Fruit fly (Drosophila melanogaster) whole organism, larva: ENCODE results near the gene Spn27A.
A peak's percentile ranks its signal among the peaks of the same experiment; 100 is the strongest.

Experiments
- noc ChIP-seq: fragments of 200-800 bp; sonication (Bioruptor generic); optimal IDR thresholded peaks from 3 replicates; lab custom pipeline; 2019; ENCODE audit warnings: missing biosample characterization, mild to moderate bottlenecking, missing genetic modification characterization, moderate library complexity

Spn27A gene

DNA sequence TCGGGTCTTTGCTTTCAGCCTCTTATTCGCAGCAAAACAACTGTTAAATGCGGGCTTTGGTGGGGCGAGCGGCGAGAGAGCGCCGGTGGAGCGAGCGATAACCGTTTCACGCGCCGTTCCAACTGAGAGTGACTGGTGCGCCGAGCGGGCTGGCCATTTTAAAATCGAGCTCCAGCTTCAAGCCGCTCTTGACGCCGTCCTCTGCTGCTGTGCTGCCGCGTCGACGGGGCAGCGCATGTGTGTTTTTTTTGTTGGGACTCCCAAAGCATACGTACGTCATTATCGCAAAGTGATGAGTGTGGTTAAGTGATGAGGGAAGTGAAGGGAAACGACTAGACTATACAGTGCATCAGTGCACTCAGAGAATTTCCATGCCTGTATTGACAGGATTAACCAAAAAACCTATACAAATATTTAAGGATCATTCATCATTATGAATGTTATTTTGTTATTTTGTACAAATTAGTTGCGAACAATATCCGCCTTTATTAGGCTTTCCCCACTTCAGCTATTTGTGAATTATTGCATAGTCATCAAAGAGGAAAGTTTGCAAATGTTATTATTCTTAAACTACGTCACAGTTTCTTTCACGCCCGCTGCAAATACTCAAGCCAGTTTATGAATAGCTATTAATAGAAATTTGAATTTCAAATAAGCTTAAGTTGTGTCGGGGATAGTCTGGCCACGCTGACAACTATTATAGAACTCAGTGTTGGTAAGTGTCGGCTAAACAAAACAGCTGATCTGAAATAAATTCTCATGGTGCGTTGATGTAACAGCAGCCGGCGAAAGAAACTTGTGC lies at the start of gene Spn27A:
Gene Spn27A (minus strand): TSS at position 137 of the 802 bp plus-strand sequence.
- peak; percentile 17 for TF ChIP-seq noc (tag; lab: Kevin White, UChicago)

DNA sequence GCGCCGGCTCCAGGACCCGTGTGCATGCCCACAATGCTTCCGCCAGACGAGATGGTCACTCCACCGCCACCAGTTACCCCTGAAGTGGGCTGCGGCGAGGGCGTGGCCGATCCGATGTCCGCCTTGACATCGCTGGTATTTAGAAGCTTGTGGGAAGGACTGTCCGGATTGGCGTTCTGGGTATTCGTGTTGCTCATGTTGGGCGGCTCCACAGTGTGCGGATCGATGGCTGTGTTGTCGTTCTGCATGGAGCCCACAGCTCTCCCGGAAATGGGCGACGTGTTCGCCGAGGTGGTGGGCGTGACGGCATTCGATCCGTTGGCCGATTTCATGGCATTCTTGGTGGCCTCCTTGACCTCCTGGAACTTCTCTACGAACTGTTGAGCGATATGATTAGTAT lies 48.6 kb upstream of the Spn27A start:
- no peak for TF ChIP-seq noc (tag; lab: Kevin White, UChicago)

DNA sequence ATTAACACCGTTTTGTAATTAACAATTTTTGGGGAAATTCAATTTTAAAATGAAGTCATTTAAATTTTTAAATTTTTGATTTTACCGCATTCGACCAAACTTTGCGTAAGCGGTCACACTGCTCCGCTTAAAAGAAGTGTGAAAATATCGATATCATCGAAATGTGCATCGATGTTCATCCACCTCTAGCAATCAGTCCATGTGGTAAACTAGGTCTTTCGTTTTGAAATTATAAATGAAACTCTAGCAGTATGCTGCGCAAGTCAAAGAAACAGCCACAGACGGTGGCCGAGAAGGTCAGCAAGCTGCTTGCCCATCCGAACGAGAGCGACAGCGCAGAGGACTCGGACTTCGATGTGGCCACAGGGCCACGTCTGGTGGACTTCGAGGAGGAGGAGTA lies 44.3 kb upstream of the Spn27A start, which contains the start of gene Aatf:
Gene Aatf (plus strand): TSS at position 166 of the 400 bp plus-strand sequence.
- TF ChIP-seq noc (tag; lab: Kevin White, UChicago), result no peak

DNA sequence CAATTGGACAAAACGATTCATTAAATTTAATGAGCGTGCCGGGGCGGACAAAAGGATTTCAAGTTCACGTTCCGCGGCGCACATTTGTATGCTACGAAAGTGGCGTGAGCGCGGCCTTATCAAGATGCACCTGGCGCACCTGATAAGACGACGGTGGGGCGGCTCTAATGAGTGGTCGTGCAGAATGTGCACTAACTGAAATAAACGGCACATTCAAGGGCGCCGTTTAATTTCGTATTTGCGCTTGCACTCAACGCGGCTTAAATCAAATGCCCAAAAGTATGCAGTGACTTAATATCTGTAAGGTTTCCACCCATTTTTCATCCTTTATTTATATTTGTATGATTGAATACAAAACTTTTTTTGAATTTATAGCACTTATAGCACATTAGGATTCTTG lies 43.8 kb upstream of the Spn27A start:
- TF ChIP-seq noc (tag; lab: Kevin White, UChicago), result no peak

DNA sequence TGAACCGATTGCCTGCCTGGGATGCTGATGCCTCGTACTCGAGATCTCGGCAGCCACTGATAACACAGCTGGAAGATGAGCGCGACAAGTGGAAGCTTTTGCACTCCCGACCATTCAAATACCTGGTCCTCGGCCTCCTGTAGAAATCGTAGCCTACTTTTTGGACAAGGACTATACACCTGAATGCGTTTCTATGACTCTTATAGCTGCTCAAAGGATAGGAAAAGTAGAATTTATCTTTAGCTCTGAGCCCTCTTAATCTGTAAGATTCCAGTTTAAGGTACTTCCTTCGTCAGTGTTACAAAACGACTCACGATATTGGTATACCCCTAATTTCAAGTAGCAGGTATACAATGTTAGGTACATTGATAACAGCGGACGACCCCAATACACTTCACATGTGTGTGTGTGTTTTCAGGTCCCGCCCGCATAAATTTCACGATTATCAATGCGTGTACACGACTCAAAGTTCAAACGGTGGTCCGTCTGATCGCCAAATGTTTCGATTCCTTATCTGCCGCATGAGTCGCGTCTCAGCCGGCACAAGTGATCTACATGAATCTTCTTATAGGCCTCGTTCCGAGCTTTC lies 43.1 kb upstream of the Spn27A start, which contains the start of gene AkhR:
Gene AkhR (minus strand): TSS at position 5 of the 589 bp plus-strand sequence.
- peak; percentile 23 for TF ChIP-seq noc (tag; lab: Kevin White, UChicago)

DNA sequence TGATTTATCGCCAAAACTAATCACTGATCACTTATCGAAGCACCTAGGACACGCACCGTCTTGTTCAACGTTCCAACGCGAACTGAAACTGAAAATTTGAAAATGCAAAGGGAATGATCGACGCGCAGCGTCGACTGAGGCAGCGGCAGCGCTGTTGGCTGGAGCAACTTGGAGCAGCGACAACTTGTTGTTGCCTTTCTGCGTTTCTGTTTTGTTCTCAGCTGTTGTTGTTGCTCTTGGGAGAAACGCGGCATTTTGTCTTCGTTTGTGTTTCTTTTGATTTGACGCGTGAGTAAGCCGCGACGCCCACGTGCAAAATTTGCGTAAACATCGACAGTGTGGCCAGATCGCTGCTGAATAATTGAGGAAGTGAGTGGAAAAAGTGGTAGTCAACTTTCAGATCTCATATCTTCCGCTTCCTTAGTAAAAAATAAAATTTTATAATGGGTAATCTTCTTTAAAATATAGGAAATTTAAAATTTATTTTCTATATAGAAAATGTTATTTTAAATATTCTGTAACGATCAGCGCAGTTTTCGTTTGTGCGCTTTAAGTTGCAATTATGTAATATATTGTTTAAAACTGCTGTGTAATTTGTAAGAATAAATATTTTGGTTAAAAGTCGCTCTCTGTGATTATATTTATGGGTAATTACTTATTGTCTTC lies 36.0 kb upstream of the Spn27A start, which contains the start of gene Tsp:
Gene Tsp (minus strand): TSS at position 90 of the 666 bp plus-strand sequence.
- no peak for TF ChIP-seq noc (tag; lab: Kevin White, UChicago)

DNA sequence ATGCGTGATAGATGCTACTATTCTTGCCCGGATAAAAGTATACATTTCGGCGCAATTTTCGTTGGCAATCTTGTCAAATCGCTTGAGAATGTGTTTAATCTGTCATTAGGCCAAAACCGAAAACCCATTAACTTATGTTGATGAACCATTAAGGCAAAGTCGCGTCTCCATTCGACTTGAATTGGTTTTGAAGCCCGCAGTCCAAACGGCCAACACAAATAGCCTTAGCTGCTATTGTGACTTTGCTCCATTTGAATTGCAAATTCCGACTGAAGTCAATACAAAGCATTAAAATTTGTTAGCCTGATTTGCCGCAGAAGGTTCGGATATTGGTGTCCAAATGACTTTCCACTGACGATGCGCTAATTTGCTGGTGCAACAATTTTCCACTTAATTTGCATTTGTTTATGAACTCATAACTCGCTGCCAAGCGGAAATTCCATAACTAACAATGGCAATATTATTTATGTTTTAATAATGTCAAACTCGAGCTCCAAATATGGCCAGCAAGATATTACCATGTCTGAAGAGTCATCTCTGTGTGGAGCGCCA lies 33.3 kb upstream of the Spn27A start:
- no peak for TF ChIP-seq noc (tag; lab: Kevin White, UChicago)

DNA sequence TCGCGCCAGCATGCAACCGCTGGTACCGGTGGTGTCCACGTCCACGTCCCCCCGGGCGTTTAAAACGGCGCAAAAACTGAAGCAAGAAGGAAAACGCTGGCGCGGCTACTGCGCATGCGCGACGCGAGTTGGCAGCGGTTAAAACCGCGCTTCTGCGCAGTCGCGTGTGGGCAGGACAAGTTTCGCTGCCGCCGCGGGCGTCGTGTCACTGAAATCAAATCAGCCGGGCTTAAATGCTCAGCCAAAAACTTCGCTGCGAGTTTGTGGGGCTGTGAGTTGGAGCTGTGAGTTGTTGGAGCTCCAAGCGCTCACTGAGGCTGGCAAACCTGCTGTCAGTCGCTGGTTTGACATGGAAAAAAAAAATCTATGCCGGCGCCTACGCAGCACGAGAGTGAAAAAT lies 31.9 kb upstream of the Spn27A start:
- TF ChIP-seq noc (tag; lab: Kevin White, UChicago), result no peak

DNA sequence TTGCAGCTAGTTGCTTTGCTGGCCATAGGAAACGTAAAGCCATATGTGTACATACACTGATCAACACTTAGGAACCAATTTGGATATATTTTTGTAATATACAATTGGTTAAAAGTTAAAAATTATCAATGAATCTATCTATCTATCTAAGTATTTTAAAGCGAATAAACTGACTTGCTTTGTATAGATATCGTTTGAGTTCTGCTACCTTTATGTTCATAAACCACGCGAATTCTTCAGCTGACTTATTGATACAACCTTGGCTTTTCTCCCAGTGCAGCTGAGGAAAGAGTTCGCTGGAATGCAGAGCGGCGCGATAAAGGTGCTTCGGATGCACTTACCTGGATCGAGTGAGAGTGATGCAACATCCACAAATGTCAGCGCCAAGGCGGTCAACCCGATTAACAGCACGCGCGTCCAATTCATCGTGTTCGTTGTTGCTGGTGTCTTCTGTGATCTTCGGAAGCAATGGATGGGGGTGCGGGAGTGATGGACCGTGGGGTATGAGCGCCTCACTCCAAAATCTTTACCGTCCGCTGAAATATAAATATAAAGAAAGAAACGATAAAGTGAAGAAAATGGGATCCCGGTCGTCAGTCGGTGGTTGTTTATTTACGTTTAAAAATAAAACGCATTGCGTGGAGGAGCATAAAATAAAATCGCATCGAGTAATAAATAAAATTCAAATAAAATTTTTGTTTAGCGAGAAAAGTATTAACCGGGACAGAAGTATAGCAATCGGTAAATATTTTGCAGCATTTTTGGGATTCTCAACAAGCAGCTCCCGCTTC lies 28.5 kb upstream of the Spn27A start:
- TF ChIP-seq noc (tag; lab: Kevin White, UChicago), result no peak

DNA sequence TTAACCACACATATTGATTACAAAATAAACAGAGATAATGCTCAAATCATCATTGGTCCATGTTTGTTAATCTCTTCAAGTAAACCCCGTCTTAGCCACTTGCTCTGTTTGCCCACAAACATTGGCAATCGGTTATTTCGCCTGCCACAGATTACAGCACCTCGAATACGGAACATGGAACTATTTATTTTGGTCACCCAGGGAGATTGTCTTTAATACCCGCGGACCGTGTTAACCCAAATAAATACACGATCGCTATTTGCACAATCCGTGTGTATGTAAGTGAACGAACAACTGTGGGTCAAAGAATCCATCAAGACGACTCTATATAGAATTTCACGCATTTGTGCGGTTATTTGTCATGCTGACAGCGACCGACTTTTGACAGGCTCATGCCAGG lies 27.6 kb upstream of the Spn27A start:
- no peak for TF ChIP-seq noc (tag; lab: Kevin White, UChicago)

DNA sequence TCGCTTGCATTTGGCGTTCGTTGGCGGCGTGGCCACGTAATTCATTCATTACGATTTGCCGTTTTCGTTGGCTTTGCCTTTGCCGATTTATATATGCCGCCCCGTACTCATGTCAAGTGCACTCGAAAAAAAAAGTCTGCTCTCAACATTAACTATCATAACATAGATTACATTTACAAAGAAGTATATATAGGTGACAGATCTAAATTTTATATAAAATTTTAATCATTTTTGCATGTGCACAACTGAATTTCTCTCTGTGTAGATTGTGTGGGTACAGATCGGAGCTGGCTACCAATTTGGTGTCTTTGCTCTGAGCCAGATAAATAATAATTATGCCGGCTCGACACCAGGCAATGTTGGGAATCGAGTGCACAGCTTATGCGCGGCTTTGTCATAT lies 25.2 kb upstream of the Spn27A start:
- TF ChIP-seq noc (tag; lab: Kevin White, UChicago), result no peak

DNA sequence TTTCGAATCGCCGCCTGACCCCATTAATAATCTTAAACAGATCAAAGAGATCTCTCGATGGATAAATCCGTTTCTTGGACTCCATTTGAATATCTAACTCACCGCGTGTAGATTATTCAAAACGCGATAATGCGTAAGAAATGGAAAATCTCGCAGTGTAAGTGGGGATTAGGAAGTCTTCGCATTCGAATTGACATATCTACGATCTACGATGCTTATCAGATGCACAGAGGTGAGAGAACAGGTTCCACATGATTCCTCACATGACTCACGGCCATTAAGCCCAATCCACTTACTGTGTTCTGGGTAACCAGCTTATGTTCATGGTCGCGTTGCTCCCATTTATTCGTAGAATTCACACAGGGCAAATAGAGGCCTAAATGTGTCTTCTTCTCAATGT lies 23.1 kb upstream of the Spn27A start:
- TF ChIP-seq noc (tag; lab: Kevin White, UChicago), result no peak

DNA sequence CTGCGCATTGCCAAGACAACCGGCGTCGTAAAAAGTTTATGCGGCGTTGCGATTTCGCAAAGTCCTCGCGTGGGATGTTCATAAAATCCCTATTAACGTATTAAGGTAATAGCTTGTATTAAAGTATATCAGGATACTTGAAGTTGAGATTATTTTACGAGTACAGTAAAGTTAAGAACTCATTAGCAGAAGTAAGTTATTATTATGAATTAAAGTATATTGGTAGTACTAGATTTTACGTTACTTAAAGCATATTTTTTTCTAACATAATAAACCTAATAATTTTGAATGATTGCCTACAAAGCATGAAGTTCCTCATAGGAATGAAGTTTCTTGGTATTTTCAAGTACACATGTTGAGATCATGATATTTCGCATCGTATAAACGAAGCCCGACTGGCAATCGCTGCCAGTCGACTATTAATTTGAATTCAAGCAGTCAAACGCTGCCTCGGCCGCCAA lies 20.7 kb upstream of the Spn27A start:
- peak; percentile 48 for TF ChIP-seq noc (tag; lab: Kevin White, UChicago)

DNA sequence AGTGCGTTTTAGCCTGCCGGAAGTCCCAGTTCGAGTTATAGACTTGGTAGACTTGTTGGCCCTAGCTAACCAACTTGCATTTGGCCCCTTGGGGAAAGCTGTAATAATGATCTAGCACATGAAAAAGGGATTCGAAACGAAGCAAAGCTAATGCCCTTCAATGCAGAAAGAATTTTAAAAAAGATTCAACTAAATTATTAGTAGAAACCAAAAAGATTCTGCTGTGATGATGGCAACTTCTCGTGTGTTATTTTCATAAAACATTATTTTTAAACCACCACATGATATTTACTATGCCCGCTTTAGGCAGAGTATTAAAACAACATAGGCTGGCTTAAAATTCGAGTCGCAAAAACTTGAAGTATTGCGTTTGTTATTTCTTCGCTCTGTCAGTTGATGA lies 18.9 kb upstream of the Spn27A start:
- TF ChIP-seq noc (tag; lab: Kevin White, UChicago), result no peak

DNA sequence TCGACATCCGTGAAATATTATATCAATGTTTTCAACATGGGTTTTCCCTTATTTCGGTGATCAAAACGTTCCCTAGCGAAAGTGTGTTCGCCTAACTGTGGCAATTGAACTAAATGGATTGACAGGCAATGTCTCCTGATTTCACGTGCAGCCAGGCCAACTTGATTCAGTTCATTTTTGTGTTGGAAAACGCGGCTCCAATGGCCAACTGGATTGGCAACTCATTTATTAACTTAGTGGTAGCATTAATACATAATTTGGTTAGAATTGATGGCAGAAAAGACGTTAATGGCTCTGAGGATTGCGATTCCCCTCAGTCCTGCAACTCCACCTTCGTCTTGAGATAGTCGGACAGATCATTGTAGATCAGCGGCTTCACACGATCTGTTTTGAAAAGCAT lies 13.5 kb upstream of the Spn27A start, which contains the start of gene CG11327:
Gene CG11327 (minus strand): TSS at position 101 of the 400 bp plus-strand sequence.
- no peak for TF ChIP-seq noc (tag; lab: Kevin White, UChicago)
